Worm (Caenorhabditis elegans) whole organism, late embryonic: ENCODE data around the gene R11E3.19.
"Not testable (repeated sequence)": the region's sequence is repeated elsewhere in the genome, so short reads cannot be mapped to it uniquely, and the experiment has no call there.

Experiments
- F13H6.1 ChIP-seq: sonication (generic microtip); optimal IDR thresholded peaks from 2 replicates; lab custom pipeline; 2016; ENCODE audit warnings: missing genetic modification characterization, missing compliant biosample characterization
- T23F11.4 ChIP-seq: fragments of 200-800 bp; sonication (Bioruptor generic); optimal IDR thresholded peaks from 2 replicates; lab custom pipeline; 2018; ENCODE audit warnings: mild to moderate bottlenecking, missing genetic modification characterization, missing compliant biosample characterization
- ceh-2 ChIP-seq: sonication (generic microtip); optimal IDR thresholded peaks from 2 replicates; lab custom pipeline; 2016; ENCODE audit warnings: missing genotype, missing genetic modification characterization, missing compliant biosample characterization
- ceh-9 ChIP-seq: sonication (generic microtip); optimal IDR thresholded peaks from 2 replicates; lab custom pipeline; 2016; ENCODE audit warnings: mild to moderate bottlenecking, missing genetic modification characterization, inconsistent platforms, missing compliant biosample characterization
- elt-2 ChIP-seq: sonication (generic microtip); optimal IDR thresholded peaks from 2 replicates; lab custom pipeline; 2016; ENCODE audit warnings: missing genetic modification reagents, missing genetic modification characterization, missing compliant biosample characterization
- ets-4 ChIP-seq: sonication (generic microtip); optimal IDR thresholded peaks from 2 replicates; lab custom pipeline; 2016; ENCODE audit warnings: missing genetic modification characterization, missing compliant biosample characterization
- nfya-1 ChIP-seq: sonication (generic microtip); optimal IDR thresholded peaks from 2 replicates; lab custom pipeline; 2017; ENCODE audit warnings: missing genetic modification characterization, mild to moderate bottlenecking, missing compliant biosample characterization, antibody characterized with exemption, moderate library complexity
- nhr-11 ChIP-seq: fragments of 150-350 bp; optimal IDR thresholded peaks from 2 replicates; lab custom pipeline; 2014; ENCODE audit warnings: missing biosample characterization, missing genetic modification characterization
- pag-3 ChIP-seq: sonication (generic microtip); optimal IDR thresholded peaks from 2 replicates; lab custom pipeline; 2016; ENCODE audit warnings: missing compliant biosample characterization, missing genetic modification characterization, borderline replicate concordance
- rnt-1 ChIP-seq: sonication (generic microtip); optimal IDR thresholded peaks from 2 replicates; lab custom pipeline; 2016; ENCODE audit warnings: missing genetic modification characterization, missing compliant biosample characterization
- tbx-2 ChIP-seq: sonication (generic microtip); optimal IDR thresholded peaks from 2 replicates; lab custom pipeline; 2016; ENCODE audit warnings: missing genetic modification characterization, missing compliant biosample characterization
- ztf-16 ChIP-seq: sonication (generic microtip); optimal IDR thresholded peaks from 2 replicates; lab custom pipeline; 2017; ENCODE audit warnings: missing genetic modification characterization, missing compliant biosample characterization

- TF ChIP-seq ceh-9; ceh-2; rnt-1 (tag; lab: Kevin White, UChicago); T23F11.4 (GFP tag; lab: Kevin White, UChicago); elt-2 (tag; lab: Kevin White, UChicago); tbx-2 (tag; lab: Kevin White, UChicago); nfya-1 (tag; lab: Kevin White, UChicago); ets-4 (tag; lab: Kevin White, UChicago); nhr-11; ztf-16; F13H6.1 (tag; lab: Kevin White, UChicago); pag-3 (tag; lab: Kevin White, UChicago): not testable (repeated sequence)
These were observed 8.8 kb upstream of the R11E3.19 start for ce11 chrIV:4784687-4785086.
